Worm (Caenorhabditis elegans): ENCODE results near the gene irld-40.

Gene irld-40

ce11 chrV:1680770-1681169 is 18.4 kb downstream of the irld-40 start, which contains the start of gene srw-91:
Gene srw-91 (minus strand): TSS chrV:1680870.
- TF ChIP-seq lsy-27 (tag; optimal IDR thresholded peaks at IDR 0.05; ENCODE audit: borderline replicate concordance, insufficient read depth), result no peak
- TF ChIP-seq F57C9.4 (tag; optimal IDR thresholded peaks at IDR 0.05), result no peak
- no peak for TF ChIP-seq lin-35 (GFP tag; optimal IDR thresholded peaks at IDR 0.05)
- TF ChIP-seq cebp-2 (GFP tag; IDR thresholded peaks at IDR 0.05), result no peak
- no peak for TF ChIP-seq unc-62 (GFP tag; optimal IDR thresholded peaks at IDR 0.05)
- TF ChIP-seq ztf-28 (GFP tag; IDR thresholded peaks at IDR 0.05), result no peak

ce11 chrV:1682279-1682678 is 19.9 kb downstream of the irld-40 start, which contains the start of gene srh-3:
Gene srh-3 (plus strand): TSS chrV:1682579.
- TF ChIP-seq lin-54 (GFP tag; optimal IDR thresholded peaks at IDR 0.05) (no peak), efl-1 (GFP tag; optimal IDR thresholded peaks at IDR 0.05) (no peak), K11D2.4 (GFP tag; IDR thresholded peaks at IDR 0.05) (no peak), madf-8 (GFP tag; conservative IDR thresholded peaks at IDR 0.05) (no peak), B0035.1 (tag; optimal IDR thresholded peaks at IDR 0.05) (no peak), T07F8.4 (tag; optimal IDR thresholded peaks at IDR 0.05) (no peak), die-1 (tag; optimal IDR thresholded peaks at IDR 0.05) (no peak), dox-1 (GFP tag; IDR thresholded peaks at IDR 0.05) (no peak), F23B12.7 (tag; optimal IDR thresholded peaks at IDR 0.05; ENCODE audit: insufficient read depth) (no peak), snpc-4 (GFP tag; optimal IDR thresholded peaks at IDR 0.05) (no peak), snpc-4 (tag; optimal IDR thresholded peaks at IDR 0.05) (no peak), ztf-6 (GFP tag; IDR thresholded peaks at IDR 0.05) (no peak), zfh-2 (GFP tag; conservative IDR thresholded peaks at IDR 0.05) (no peak), K12H6.12 (tag; optimal IDR thresholded peaks at IDR 0.05) (no peak), ama-1 (optimal IDR thresholded peaks at IDR 0.05) (no peak), ama-1 (GFP tag; optimal IDR thresholded peaks at IDR 0.05) (no peak), B0261.1 (tag; optimal IDR thresholded peaks at IDR 0.05) (no peak), bed-1 (GFP tag; IDR thresholded peaks at IDR 0.05) (no peak)

ce11 chrV:1685328-1685727 is 23.0 kb downstream of the irld-40 start, which contains the start of gene srh-5:
Gene srh-5 (plus strand): TSS chrV:1685628.
- TF ChIP-seq ZK185.1 (tag; optimal IDR thresholded peaks at IDR 0.05; ENCODE audit: poor library complexity, severe bottlenecking) (no peak), ekl-4 (GFP tag; IDR thresholded peaks at IDR 0.05) (no peak), let-526 (GFP tag; IDR thresholded peaks at IDR 0.05) (no peak), ztf-6 (GFP tag; IDR thresholded peaks at IDR 0.05) (no peak), Y56A3A.18 (GFP tag; IDR thresholded peaks at IDR 0.05) (no peak), snpc-3.4 (tag; optimal IDR thresholded peaks at IDR 0.05) (no peak), dpff-1 (tag; optimal IDR thresholded peaks at IDR 0.05) (no peak), madf-3 (GFP tag; IDR thresholded peaks at IDR 0.05) (no peak), sea-2 (GFP tag; IDR thresholded peaks at IDR 0.05) (no peak), lsy-27 (tag; optimal IDR thresholded peaks at IDR 0.05; ENCODE audit: borderline replicate concordance, insufficient read depth) (no peak), attf-3 (GFP tag; conservative IDR thresholded peaks at IDR 0.05) (no peak), lir-1 (GFP tag; conservative IDR thresholded peaks at IDR 0.05) (no peak), mel-28 (tag; optimal IDR thresholded peaks at IDR 0.05; ENCODE audit: borderline replicate concordance) (no peak), attf-5 (GFP tag; optimal IDR thresholded peaks at IDR 0.05) (no peak), F55B11.4 (tag; optimal IDR thresholded peaks at IDR 0.05; ENCODE audit: borderline replicate concordance, insufficient read depth) (no peak), let-607 (tag; optimal IDR thresholded peaks at IDR 0.05) (no peak), unc-62 (GFP tag; optimal IDR thresholded peaks at IDR 0.05) (no peak), ztf-25 (GFP tag; IDR thresholded peaks at IDR 0.05) (no peak), zfh-2 (GFP tag; conservative IDR thresholded peaks at IDR 0.05) (no peak), K12H6.12 (tag; optimal IDR thresholded peaks at IDR 0.05) (no peak)
